Fruit fly (Drosophila melanogaster) whole organism: ENCODE measurements around the gene CG44532.

Experiments
- CG8478 ChIP-seq: fragments of >200 bp; optimal IDR thresholded peaks from 2 replicates; lab custom pipeline; 2018; ENCODE audit warnings: inconsistent platforms
- EcR ChIP-seq, 2 experiments: fragments of >200 bp; optimal IDR thresholded peaks; 2 replicates each; lab custom pipeline; 2017; ENCODE audit warnings: missing biosample characterization in 2 of 2, missing genetic modification characterization in 2 of 2, missing genetic modification reagents in 2 of 2
- pan ChIP-seq: fragments of >200 bp; optimal IDR thresholded peaks from 2 replicates; lab custom pipeline; 2017
- usp ChIP-seq: fragments of >200 bp; optimal IDR thresholded peaks from 2 replicates; lab custom pipeline; 2017; ENCODE audit warnings: missing biosample characterization, missing genetic modification characterization, mixed read lengths

DNA sequence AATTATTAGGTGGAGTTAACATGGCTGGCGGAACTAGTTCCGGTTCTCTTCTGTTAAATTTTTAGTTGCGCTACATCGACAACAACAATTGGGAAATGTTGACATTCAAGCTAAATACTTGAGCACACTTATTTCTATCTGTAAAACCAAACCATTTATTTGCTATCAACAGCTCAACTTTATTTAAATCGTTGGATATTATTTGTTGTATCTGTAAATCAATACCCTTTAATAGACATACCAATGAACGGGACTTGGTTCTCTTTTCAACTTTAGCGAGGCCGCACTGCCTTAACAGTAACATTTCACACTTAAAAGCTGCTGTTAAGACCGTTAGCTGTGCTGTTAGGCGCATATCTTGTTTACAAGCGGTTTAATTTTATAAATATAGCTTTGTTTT, 31.7 kb downstream of the CG44532 start, which contains the start of gene CG12106:
- TF ChIP-seq CG8478 (lab: Kevin White, UChicago) (no peak), usp (no peak), EcR (GFP tag; optimal IDR thresholded peaks at IDR 0.05; lab: Kevin White, UChicago) (no peak), pan (lab: Kevin White, UChicago) (no peak)
